Worm (Caenorhabditis elegans): ENCODE results near the gene Y53C12A.10.

Gene Y53C12A.10

DNA sequence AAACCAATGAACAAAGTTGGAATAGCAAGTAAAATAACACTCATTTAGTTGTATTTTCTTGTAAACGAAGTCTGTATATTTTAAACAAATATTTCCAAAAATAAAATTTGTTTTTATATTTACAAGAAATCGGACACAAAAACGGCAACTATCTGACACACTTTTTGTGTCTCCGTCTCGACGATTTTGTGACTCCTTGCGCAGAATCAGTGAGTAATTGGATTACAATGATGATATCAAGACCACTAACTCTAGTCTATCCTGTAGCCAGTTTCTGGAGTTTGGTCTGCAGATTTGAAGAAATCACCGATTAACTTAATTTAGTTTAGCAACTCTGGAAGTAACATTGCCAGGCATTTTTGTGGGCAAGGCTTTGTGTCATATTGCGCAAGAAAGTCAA is 41.8 kb downstream of the Y53C12A.10 start, which contains the start of gene cyp-13A10:
Gene cyp-13A10 (minus strand): TSS at position 88 of the 400 bp plus-strand sequence.
- no peak for TF ChIP-seq ztf-29 (GFP tag; IDR thresholded peaks at IDR 0.05)
- TF ChIP-seq cog-1 (tag; optimal IDR thresholded peaks at IDR 0.05) = no peak
- TF ChIP-seq tab-1 (GFP tag; IDR thresholded peaks at IDR 0.05) = no peak
- TF ChIP-seq ztf-23 (GFP tag; IDR thresholded peaks at IDR 0.05) = no peak
- no peak for TF ChIP-seq T22C8.4 (GFP tag; IDR thresholded peaks at IDR 0.05)
- no peak for TF ChIP-seq ref-1 (GFP tag; conservative IDR thresholded peaks at IDR 0.05)
- TF ChIP-seq med-1 (GFP tag; optimal IDR thresholded peaks at IDR 0.05; ENCODE audit: insufficient read depth) = no peak
- no peak for TF ChIP-seq klf-2 (GFP tag; conservative IDR thresholded peaks at IDR 0.05)
- TF ChIP-seq flt-1 (GFP tag; IDR thresholded peaks at IDR 0.05) = no peak

DNA sequence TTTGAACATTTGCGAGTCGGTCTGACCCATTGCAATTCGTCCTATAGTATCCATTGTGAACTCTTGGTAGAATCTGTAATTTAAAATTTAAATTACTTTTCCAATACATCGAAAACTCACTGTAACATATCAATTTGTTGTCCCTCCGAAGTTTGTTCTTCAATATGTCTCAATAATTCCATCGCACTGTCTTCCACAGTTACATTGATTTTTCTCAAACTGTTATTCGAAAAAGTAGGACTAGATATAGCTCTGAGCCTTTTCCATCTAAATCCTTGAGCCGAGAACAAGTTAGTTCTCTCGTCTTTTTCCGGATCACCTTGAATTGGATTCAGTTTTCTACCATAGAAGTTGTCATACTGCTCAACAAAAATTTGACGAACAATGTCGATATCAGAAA is 42.5 kb downstream of the Y53C12A.10 start:
- TF ChIP-seq med-1 (GFP tag; optimal IDR thresholded peaks at IDR 0.05; ENCODE audit: insufficient read depth) (no peak), flt-1 (GFP tag; IDR thresholded peaks at IDR 0.05) (no peak)

DNA sequence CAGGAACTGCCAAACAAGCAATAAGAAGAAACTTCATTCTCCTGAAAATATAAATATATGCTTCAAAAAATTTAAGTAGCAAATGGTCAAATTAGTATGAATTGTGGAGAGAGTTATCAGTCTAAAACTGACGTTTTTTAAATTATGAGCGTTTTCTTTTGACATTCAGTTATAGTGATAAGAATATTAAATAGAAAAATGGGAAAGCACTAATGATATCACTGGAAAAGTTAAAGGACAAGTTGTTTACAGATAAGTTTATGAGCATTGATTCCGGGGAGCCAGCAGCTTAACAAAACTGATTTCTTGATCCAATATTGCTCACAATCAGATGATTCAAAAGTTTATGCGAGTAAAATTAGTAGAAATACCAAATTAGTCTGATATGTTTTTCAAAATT is 44.3 kb downstream of the Y53C12A.10 start, which contains the start of gene ZK1320.3:
Gene ZK1320.3 (minus strand): TSS at position 41 of the 400 bp plus-strand sequence.
- no peak for TF ChIP-seq med-1 (GFP tag; optimal IDR thresholded peaks at IDR 0.05; ENCODE audit: insufficient read depth)
- no peak for TF ChIP-seq tab-1 (GFP tag; IDR thresholded peaks at IDR 0.05)
- no peak for TF ChIP-seq cog-1 (tag; optimal IDR thresholded peaks at IDR 0.05)
- TF ChIP-seq ztf-23 (GFP tag; IDR thresholded peaks at IDR 0.05) = no peak
- TF ChIP-seq T22C8.4 (GFP tag; IDR thresholded peaks at IDR 0.05) = no peak
- no peak for TF ChIP-seq ref-1 (GFP tag; conservative IDR thresholded peaks at IDR 0.05)
- no peak for TF ChIP-seq flt-1 (GFP tag; IDR thresholded peaks at IDR 0.05)

DNA sequence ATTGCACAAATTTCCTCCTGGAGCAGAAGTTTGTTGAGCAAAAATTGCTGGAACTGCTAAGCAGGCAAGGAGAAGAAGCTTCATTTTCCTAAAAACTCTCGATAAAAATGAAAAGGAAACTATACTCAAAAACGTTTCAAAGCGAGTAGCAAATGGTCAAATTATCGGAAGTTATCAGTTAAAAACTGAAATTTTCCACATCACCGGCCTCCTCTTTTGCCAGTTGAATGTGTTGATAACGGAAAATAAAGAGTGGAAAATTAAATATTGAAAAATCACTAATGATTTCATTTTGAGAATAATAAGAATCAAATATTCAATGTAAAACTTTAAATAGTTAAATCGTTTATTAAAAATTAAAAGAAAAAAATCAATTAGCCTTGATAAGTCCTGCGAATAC is 45.7 kb downstream of the Y53C12A.10 start, which contains the start of gene ZK1320.2:
Gene ZK1320.2 (minus strand): TSS at position 88 of the 400 bp plus-strand sequence.
- TF ChIP-seq ref-1 (GFP tag; conservative IDR thresholded peaks at IDR 0.05) = no peak
- no peak for TF ChIP-seq tab-1 (GFP tag; IDR thresholded peaks at IDR 0.05)
- TF ChIP-seq ztf-23 (GFP tag; IDR thresholded peaks at IDR 0.05) = no peak
- no peak for TF ChIP-seq med-1 (GFP tag; optimal IDR thresholded peaks at IDR 0.05; ENCODE audit: insufficient read depth)
- no peak for TF ChIP-seq T22C8.4 (GFP tag; IDR thresholded peaks at IDR 0.05)
- no peak for TF ChIP-seq flt-1 (GFP tag; IDR thresholded peaks at IDR 0.05)
- no peak for TF ChIP-seq ztf-29 (GFP tag; IDR thresholded peaks at IDR 0.05)
- TF ChIP-seq cog-1 (tag; optimal IDR thresholded peaks at IDR 0.05) = no peak

DNA sequence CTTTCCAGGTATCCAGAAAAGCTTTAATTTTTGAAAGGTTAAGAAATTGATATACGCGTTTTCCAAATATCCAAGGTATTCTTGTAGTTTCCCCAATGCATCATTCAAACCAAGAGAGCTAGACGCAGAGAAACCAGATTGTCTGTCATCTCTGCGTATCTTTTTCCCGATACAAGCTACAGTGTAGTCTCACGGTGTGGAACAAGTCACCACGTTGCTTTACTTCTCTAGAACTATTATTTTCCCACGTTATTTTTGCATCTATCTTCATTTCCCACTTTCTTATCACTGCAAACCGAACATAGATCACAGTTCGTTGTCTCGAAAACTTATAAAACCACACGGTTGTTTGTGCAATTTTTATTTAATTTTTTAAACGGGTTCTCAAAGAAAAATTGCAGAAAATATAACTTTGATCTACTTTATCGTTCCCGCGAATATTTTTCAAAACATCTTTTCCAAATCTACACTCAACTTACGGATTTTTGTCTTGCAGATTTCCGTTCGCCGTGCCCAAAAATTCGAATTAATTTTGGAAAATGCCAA is 48.4 kb downstream of the Y53C12A.10 start, which contains the start of gene gstk-1:
Gene gstk-1 (plus strand): TSS at position 496 of the 546 bp plus-strand sequence.
- TF ChIP-seq ztf-29 (GFP tag; IDR thresholded peaks at IDR 0.05) (no peak), flt-1 (GFP tag; IDR thresholded peaks at IDR 0.05) (no peak), ztf-23 (GFP tag; IDR thresholded peaks at IDR 0.05) (no peak), cog-1 (tag; optimal IDR thresholded peaks at IDR 0.05) (no peak), T22C8.4 (GFP tag; IDR thresholded peaks at IDR 0.05) (no peak), tab-1 (GFP tag; IDR thresholded peaks at IDR 0.05) (no peak), klf-2 (GFP tag; conservative IDR thresholded peaks at IDR 0.05) (no peak), med-1 (GFP tag; optimal IDR thresholded peaks at IDR 0.05; ENCODE audit: insufficient read depth) (no peak), ref-1 (GFP tag; conservative IDR thresholded peaks at IDR 0.05) (no peak)

DNA sequence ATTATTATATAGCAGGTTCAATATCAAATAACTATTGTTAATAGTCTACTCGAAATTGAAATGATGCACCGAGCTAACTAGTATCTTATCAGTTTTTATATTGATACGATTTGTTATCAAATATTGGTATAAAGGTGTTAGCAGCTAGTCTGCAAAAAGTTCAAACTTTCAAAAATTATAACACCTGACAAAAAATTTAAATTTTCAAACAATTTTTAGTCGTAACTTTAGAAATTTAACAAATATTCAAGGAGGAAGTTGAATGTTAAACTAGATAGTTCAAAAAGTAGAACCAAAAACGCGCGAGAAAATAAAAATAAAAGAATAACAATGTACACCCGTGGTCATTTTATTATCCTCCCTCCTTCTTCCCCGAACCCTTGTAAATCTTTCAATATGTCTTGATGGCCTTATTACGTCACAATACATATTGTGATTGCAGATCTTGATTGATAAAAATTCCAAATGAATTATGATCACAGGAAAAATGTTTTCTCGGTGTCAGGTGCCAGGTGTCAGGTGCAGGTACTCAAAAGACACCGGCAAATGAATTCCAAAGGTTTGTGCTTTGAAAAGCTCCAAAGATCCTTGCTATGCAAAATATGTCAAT is 49.0 kb downstream of the Y53C12A.10 start, which contains the start of gene ZK1307.1:
Gene ZK1307.1 (minus strand): TSS at position 51 of the 610 bp plus-strand sequence.
- TF ChIP-seq flt-1 (GFP tag; IDR thresholded peaks at IDR 0.05) (no peak), tab-1 (GFP tag; IDR thresholded peaks at IDR 0.05) (no peak), cog-1 (tag; optimal IDR thresholded peaks at IDR 0.05) (no peak), med-1 (GFP tag; optimal IDR thresholded peaks at IDR 0.05; ENCODE audit: insufficient read depth) (no peak), ztf-29 (GFP tag; IDR thresholded peaks at IDR 0.05) (no peak), klf-2 (GFP tag; conservative IDR thresholded peaks at IDR 0.05) (no peak), T22C8.4 (GFP tag; IDR thresholded peaks at IDR 0.05) (no peak), ztf-23 (GFP tag; IDR thresholded peaks at IDR 0.05) (no peak)

Measured in whole organism, midembryonic.